Worm (Caenorhabditis elegans): ENCODE data around the gene Y4C6B.7.

DNA sequence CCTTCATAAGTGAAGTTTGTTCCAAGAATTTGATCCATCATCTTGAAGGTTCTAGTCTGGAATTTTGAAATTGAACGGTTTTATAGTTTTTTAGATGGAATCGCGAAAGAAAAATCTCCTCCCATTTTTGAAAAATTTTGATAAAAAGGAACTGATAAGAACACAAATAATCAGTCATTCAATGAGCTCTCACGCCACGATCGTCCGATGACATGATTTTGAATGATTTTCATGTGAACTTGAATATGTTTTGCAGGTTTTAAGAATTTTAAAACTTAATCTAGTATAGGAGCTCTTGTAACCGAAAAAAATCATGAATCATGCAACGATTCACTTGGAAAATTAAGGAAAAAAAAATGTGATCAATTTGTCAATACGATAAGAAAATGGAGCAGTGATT, 23.8 kb upstream of the Y4C6B.7 start, which contains the start of gene elo-5:
- TF ChIP-seq fkh-10 (GFP tag; optimal IDR thresholded peaks at IDR 0.05) (no peak), pha-4 (tag; optimal IDR thresholded peaks at IDR 0.05) (no peak), tbx-7 (tag; optimal IDR thresholded peaks at IDR 0.05) (no peak), nhr-11 (tag; optimal IDR thresholded peaks at IDR 0.05) (no peak), syd-9 (tag; optimal IDR thresholded peaks at IDR 0.05) (no peak), Y22D7AL.16 (tag; optimal IDR thresholded peaks at IDR 0.05) (no peak), pag-3 (tag; optimal IDR thresholded peaks at IDR 0.05; ENCODE audit: borderline replicate concordance) (no peak), mec-3 (tag; optimal IDR thresholded peaks at IDR 0.05; ENCODE audit: borderline replicate concordance) (no peak), fkh-6 (tag; optimal IDR thresholded peaks at IDR 0.05) (no peak), nfya-1 (tag; optimal IDR thresholded peaks at IDR 0.05) (no peak)

Data from whole organism, late embryonic.